Worm (Caenorhabditis elegans) whole organism, mixed stage, embryonic: ENCODE results near the gene F36D4.1.

Experiments used
- snpc-4 ChIP-seq: fragments of 150-350 bp; optimal IDR thresholded peaks from 2 replicates; lab custom pipeline; 2014; ENCODE audit warnings: missing biosample characterization, missing genetic modification characterization
- unc-62 ChIP-seq: fragments of 150-350 bp; optimal IDR thresholded peaks from 2 replicates; lab custom pipeline; 2014; ENCODE audit warnings: missing biosample characterization, missing genetic modification reagents, missing genetic modification characterization

DNA sequence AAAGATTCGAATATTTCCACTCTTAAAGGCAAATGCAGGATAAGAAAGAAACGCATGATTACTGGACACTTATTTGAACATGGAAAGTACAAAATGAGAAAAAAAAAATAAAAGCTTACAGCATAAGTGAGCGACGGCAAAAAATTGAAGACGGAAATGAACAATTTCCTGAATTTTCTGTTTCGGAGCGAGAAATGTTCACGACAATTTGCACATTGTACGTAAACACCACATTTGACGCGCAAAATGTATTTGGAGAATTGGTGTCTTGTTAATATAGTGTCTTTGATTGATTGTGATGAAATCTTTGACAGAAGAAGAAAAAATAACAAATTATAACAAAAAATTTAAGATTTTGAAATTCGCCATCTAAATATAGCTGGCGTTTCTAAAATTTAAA lies 8.9 kb downstream of the F36D4.1 start, which contains the start of gene F36D4.5:
- TF ChIP-seq snpc-4 (no peak), unc-62 (GFP tag; lab: Kevin White, UChicago) (no peak)
